Fruit fly (Drosophila melanogaster): ENCODE results near the gene CG42680.
A peak's percentile ranks its signal among the peaks of the same experiment; 100 is the strongest.

Gene CG42680

DNA sequence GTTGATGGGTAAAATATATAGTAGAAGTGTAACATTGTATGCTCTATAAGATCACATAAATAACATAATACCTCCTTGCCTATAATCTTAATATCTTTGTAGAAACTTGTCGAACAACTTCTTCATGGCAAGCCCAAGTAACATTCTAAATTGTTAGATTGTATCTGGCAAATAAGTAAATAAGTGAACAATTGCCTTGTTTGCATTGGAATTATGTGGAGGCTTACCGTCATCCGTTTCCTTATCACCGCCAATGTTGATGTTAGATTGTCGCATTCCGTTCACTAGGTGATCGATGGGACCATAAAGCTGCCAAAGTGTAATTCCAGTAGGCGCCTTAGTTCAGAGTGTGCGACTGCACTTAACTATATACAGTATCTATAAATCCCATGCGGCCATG is 31.2 kb downstream of the CG42680 start (continued):
- peak; percentile 59 for TF ChIP-seq tap (tag; optimal IDR thresholded peaks at IDR 0.05)
- TF ChIP-seq CG3065 (GFP tag; optimal IDR thresholded peaks at IDR 0.05), result peak; percentile 85
- TF ChIP-seq CG3163 (GFP tag; optimal IDR thresholded peaks at IDR 0.05), result peak; percentile 59
- peak; percentile 83 for TF ChIP-seq Asciz (GFP tag; optimal IDR thresholded peaks at IDR 0.05)
- TF ChIP-seq CG8388 (GFP tag; optimal IDR thresholded peaks at IDR 0.05), result peak; percentile 62
- peak; percentile 96 for TF ChIP-seq Med (GFP tag)
- peak; percentile 87 for TF ChIP-seq CG16863 (GFP tag; optimal IDR thresholded peaks at IDR 0.05)
- no peak for TF ChIP-seq lov (optimal IDR thresholded peaks at IDR 0.05)
- TF ChIP-seq lov (GFP tag; IDR thresholded peaks at IDR 0.05), result peak; percentile 86
- peak; percentile 77 for TF ChIP-seq CrebB (tag; optimal IDR thresholded peaks at IDR 0.05)
- TF ChIP-seq so (GFP tag; IDR thresholded peaks at IDR 0.05), result peak; percentile 89; the same call in 2 of the 3 replicates
- peak; percentile 83 for TF ChIP-seq gem (tag; optimal IDR thresholded peaks at IDR 0.05)
- peak; percentile 59 for TF ChIP-seq CG4282 (GFP tag; optimal IDR thresholded peaks at IDR 0.05)
- TF ChIP-seq eve (GFP tag; optimal IDR thresholded peaks at IDR 0.05), result peak in 1 of 2 experiments; percentile 80
- peak; percentile 56 for TF ChIP-seq ap (GFP tag; IDR thresholded peaks at IDR 0.05)
- TF ChIP-seq chn (GFP tag; optimal IDR thresholded peaks at IDR 0.05), result peak; percentile 71
- peak; percentile 64; the same call in 2 of the 3 replicates for TF ChIP-seq sr (GFP tag; IDR thresholded peaks at IDR 0.05)
- peak; percentile 37; the same call in 1 of the 2 replicates for TF ChIP-seq ro (GFP tag; IDR thresholded peaks at IDR 0.05)
- TF ChIP-seq CG10959 (GFP tag; IDR thresholded peaks at IDR 0.05), result peak; percentile 87
- TF ChIP-seq CG6272 (GFP tag; IDR thresholded peaks at IDR 0.05), result no peak
- TF ChIP-seq Atf-2 (GFP tag; optimal IDR thresholded peaks at IDR 0.05), result peak; percentile 66
- peak; percentile 86 for TF ChIP-seq CG6254 (GFP tag; optimal IDR thresholded peaks at IDR 0.05)
- peak; percentile 96 for TF ChIP-seq CG2875 (GFP tag; optimal IDR thresholded peaks at IDR 0.05)
- TF ChIP-seq Opbp (GFP tag; IDR thresholded peaks at IDR 0.05; ENCODE audit: partially characterized antibody), result no peak
- no peak for TF ChIP-seq zfh2 (GFP tag; optimal IDR thresholded peaks at IDR 0.05)
- TF ChIP-seq Oli (tag; optimal IDR thresholded peaks at IDR 0.05), result peak; percentile 29
- peak; percentile 94 for TF ChIP-seq otp (GFP tag; IDR thresholded peaks at IDR 0.05)
- TF ChIP-seq Bteb2 (GFP tag; optimal IDR thresholded peaks at IDR 0.05), result peak; percentile 61
- TF ChIP-seq kah (GFP tag; optimal IDR thresholded peaks at IDR 0.05), result no peak
- no peak for TF ChIP-seq Ssrp (tag; optimal IDR thresholded peaks at IDR 0.05)
- TF ChIP-seq CG14965 (GFP tag; optimal IDR thresholded peaks at IDR 0.05; ENCODE audit: borderline replicate concordance), result peak; percentile 82
- TF ChIP-seq schlank (tag; optimal IDR thresholded peaks at IDR 0.05), result peak; percentile 63
- peak; percentile 90 for TF ChIP-seq ci (GFP tag; IDR thresholded peaks at IDR 0.05)
- TF ChIP-seq CG15514 (GFP tag; optimal IDR thresholded peaks at IDR 0.05), result peak; percentile 52
- peak; percentile 88 for TF ChIP-seq CG1529 (GFP tag; optimal IDR thresholded peaks at IDR 0.05)
- no peak for TF ChIP-seq BEAF-32 (GFP tag; optimal IDR thresholded peaks at IDR 0.05)
- peak; percentile 80 for TF ChIP-seq eyg (GFP tag; optimal IDR thresholded peaks at IDR 0.05)
- TF ChIP-seq croc (GFP tag; conservative IDR thresholded peaks at IDR 0.05), result no peak
- TF ChIP-seq danr (GFP tag; IDR thresholded peaks at IDR 0.05), result peak; percentile 45; the same call in 1 of the 2 replicates
- peak; percentile 66 for TF ChIP-seq slp2 (GFP tag; optimal IDR thresholded peaks at IDR 0.05)
- peak; percentile 77 for TF ChIP-seq Atf6 (GFP tag; IDR thresholded peaks at IDR 0.05)
- TF ChIP-seq CG31441 (GFP tag; IDR thresholded peaks at IDR 0.05), result peak; percentile 72; the same call in 1 of the 2 replicates
- TF ChIP-seq ara (GFP tag; IDR thresholded peaks at IDR 0.05), result peak; percentile 84
- peak; percentile 55 for TF ChIP-seq CG17186 (GFP tag; optimal IDR thresholded peaks at IDR 0.05)
- TF ChIP-seq Spps (tag; optimal IDR thresholded peaks at IDR 0.05), result peak; percentile 83
- TF ChIP-seq Eip74EF (GFP tag; optimal IDR thresholded peaks at IDR 0.05), result peak in 1 of 2 experiments; percentile 15
- TF ChIP-seq CG10267 (tag; optimal IDR thresholded peaks at IDR 0.05), result peak; percentile 58
- peak; percentile 15 for TF ChIP-seq CG9817 (tag; optimal IDR thresholded peaks at IDR 0.05)
- TF ChIP-seq CG6854 (GFP tag; optimal IDR thresholded peaks at IDR 0.05), result peak; percentile 57
- TF ChIP-seq odd (GFP tag; optimal IDR thresholded peaks at IDR 0.05), result peak; percentile 86
- peak; percentile 69 for TF ChIP-seq CG13775 (GFP tag; optimal IDR thresholded peaks at IDR 0.05)
